Fruit fly (Drosophila melanogaster) whole organism, prepupa: ENCODE data around the gene CG7573.
A peak's percentile ranks its signal among the peaks of the same experiment; 100 is the strongest.

ENCODE experiments used
- CG10631 ChIP-seq: fragments of 200-800 bp; sonication (Bioruptor generic); optimal IDR thresholded peaks from 2 replicates; lab custom pipeline; 2016; ENCODE audit warnings: missing biosample characterization, missing genetic modification characterization
- CG10669 ChIP-seq: fragments of 200-800 bp; sonication (Bioruptor generic); optimal IDR thresholded peaks from 3 replicates; lab custom pipeline; 2018; ENCODE audit warnings: missing biosample characterization, mild to moderate bottlenecking, missing genetic modification characterization, moderate library complexity
- CG11294 ChIP-seq: fragments of 200-800 bp; sonication (Bioruptor generic); IDR thresholded peaks from 2 replicates; pipeline ENCODE4 v1.3.6; 2022; ENCODE audit warnings: missing biosample characterization, missing genetic modification characterization
- CG11902 ChIP-seq: fragments of 200-800 bp; sonication (Bioruptor generic); optimal IDR thresholded peaks from 3 replicates; lab custom pipeline; 2016; ENCODE audit warnings: missing biosample characterization, missing genetic modification characterization
- CG15336 ChIP-seq: fragments of 200-800 bp; sonication (Bioruptor generic); IDR thresholded peaks from 2 replicates; pipeline ENCODE4 v1.3.6; 2022; ENCODE audit warnings: missing biosample characterization, missing genetic modification characterization
- CG1621 ChIP-seq: fragments of 200-800 bp; sonication (Bioruptor generic); optimal IDR thresholded peaks from 3 replicates; lab custom pipeline; 2018; ENCODE audit warnings: missing biosample characterization, mild to moderate bottlenecking, missing genetic modification characterization
- CG31627 ChIP-seq: fragments of 200-800 bp; sonication (Bioruptor generic); optimal IDR thresholded peaks from 3 replicates; lab custom pipeline; 2016; ENCODE audit warnings: missing biosample characterization, missing genetic modification characterization
- CG34406 ChIP-seq: fragments of 200-800 bp; sonication (Bioruptor generic); optimal IDR thresholded peaks from 3 replicates; lab custom pipeline; 2016; ENCODE audit warnings: missing biosample characterization, missing genetic modification characterization
- CG6163 ChIP-seq: fragments of 200-800 bp; sonication (Bioruptor generic); IDR thresholded peaks from 3 replicates; pipeline ENCODE4 v1.3.6; 2022; ENCODE audit warnings: missing biosample characterization, missing genetic modification characterization
- CG6808 ChIP-seq: fragments of 200-800 bp; sonication (Bioruptor generic); optimal IDR thresholded peaks from 3 replicates; lab custom pipeline; 2017; ENCODE audit warnings: missing biosample characterization, missing genetic modification characterization, mild to moderate bottlenecking, moderate library complexity, missing genetic modification reagents
- CG8119 ChIP-seq: fragments of 200-800 bp; sonication (Bioruptor generic); IDR thresholded peaks from 3 replicates; pipeline ENCODE4 v1.3.6; 2022; ENCODE audit warnings: missing biosample characterization, missing genetic modification characterization
- CG9139 ChIP-seq: fragments of 200-800 bp; sonication (Bioruptor generic); optimal IDR thresholded peaks from 3 replicates; lab custom pipeline; 2017; ENCODE audit warnings: missing biosample characterization, mild to moderate bottlenecking, missing genetic modification characterization
- Eip78C ChIP-seq: fragments of 200-800 bp; sonication (Bioruptor generic); peaks from one replicate; lab custom pipeline; 2016; ENCODE audit warnings: missing biosample characterization, missing genetic modification characterization
- Ets21C ChIP-seq: fragments of 200-800 bp; sonication (Bioruptor generic); optimal IDR thresholded peaks from 3 replicates; lab custom pipeline; 2016; ENCODE audit warnings: missing biosample characterization, missing genetic modification characterization
- Ets96B ChIP-seq: fragments of 200-800 bp; optimal IDR thresholded peaks from 2 replicates; lab custom pipeline; 2019; ENCODE audit warnings: missing biosample characterization, mild to moderate bottlenecking, missing genetic modification characterization, moderate library complexity
- Hr4 ChIP-seq: fragments of 200-800 bp; sonication (Bioruptor generic); optimal IDR thresholded peaks from 3 replicates; lab custom pipeline; 2016; ENCODE audit warnings: missing biosample characterization, missing genetic modification characterization
- Met ChIP-seq: fragments of 200-800 bp; sonication (Bioruptor generic); optimal IDR thresholded peaks from 3 replicates; lab custom pipeline; 2016; ENCODE audit warnings: missing biosample characterization, missing genetic modification characterization
- Sox102F ChIP-seq: fragments of 200-800 bp; sonication (Bioruptor generic); optimal IDR thresholded peaks from 2 replicates; lab custom pipeline; 2016; ENCODE audit warnings: missing biosample characterization, mild to moderate bottlenecking, missing genetic modification characterization
- Sox14 ChIP-seq: fragments of 200-800 bp; sonication (Bioruptor generic); optimal IDR thresholded peaks from 3 replicates; lab custom pipeline; 2016; ENCODE audit warnings: missing biosample characterization, missing genetic modification characterization
- Sox15 ChIP-seq: fragments of 200-800 bp; sonication (Bioruptor generic); optimal IDR thresholded peaks from 3 replicates; lab custom pipeline; 2016; ENCODE audit warnings: missing biosample characterization, missing genetic modification characterization
- acj6 ChIP-seq: fragments of 200-800 bp; sonication (Bioruptor generic); optimal IDR thresholded peaks from 3 replicates; lab custom pipeline; 2016; ENCODE audit warnings: missing biosample characterization, missing genetic modification characterization
- dsx ChIP-seq: fragments of 200-800 bp; optimal IDR thresholded peaks from 3 replicates; lab custom pipeline; 2019; ENCODE audit warnings: missing biosample characterization, mild to moderate bottlenecking, missing genetic modification characterization, moderate library complexity; ENCODE audit not compliant: poor library complexity, severe bottlenecking
- eg ChIP-seq: fragments of 200-800 bp; sonication (Bioruptor generic); IDR thresholded peaks from 3 replicates; pipeline ENCODE4 v1.3.6; 2022; ENCODE audit warnings: missing biosample characterization, missing genetic modification characterization
- fd85E ChIP-seq: fragments of 200-800 bp; sonication (Bioruptor generic); optimal IDR thresholded peaks from 3 replicates; lab custom pipeline; 2016; ENCODE audit warnings: missing biosample characterization, missing genetic modification characterization
- fkh ChIP-seq: fragments of 200-800 bp; sonication (Bioruptor generic); optimal IDR thresholded peaks from 3 replicates; lab custom pipeline; 2017; ENCODE audit warnings: missing biosample characterization, mild to moderate bottlenecking, missing genetic modification characterization, moderate library complexity
- net ChIP-seq: fragments of 200-800 bp; sonication (Bioruptor generic); optimal IDR thresholded peaks from 3 replicates; lab custom pipeline; 2016; ENCODE audit warnings: missing biosample characterization, missing genetic modification characterization
- pdm3 ChIP-seq: fragments of 200-800 bp; sonication (Bioruptor generic); optimal IDR thresholded peaks from 3 replicates; lab custom pipeline; 2016; ENCODE audit warnings: missing biosample characterization, missing genetic modification characterization
- salr ChIP-seq, 2 experiments: fragments of 200-800 bp; sonication (Bioruptor generic); optimal IDR thresholded peaks; 3 replicates each; lab custom pipeline; 2016 to 2018; ENCODE audit warnings: missing biosample characterization in 2 of 2, missing genetic modification characterization in 2 of 2, mild to moderate bottlenecking in 1 of 2
- spab ChIP-seq: fragments of 200-800 bp; sonication (Bioruptor generic); optimal IDR thresholded peaks from 2 replicates; lab custom pipeline; 2017; ENCODE audit warnings: missing biosample characterization, mild to moderate bottlenecking, missing genetic modification characterization, missing genetic modification reagents

Gene CG7573

dm6 chr3L:11354298-11354757 is 42.8 kb downstream of the CG7573 start (continued):
- TF ChIP-seq Met (GFP tag; lab: Kevin White, UChicago) (peak; percentile 57), CG11902 (GFP tag; lab: Kevin White, UChicago) (no peak), CG9139 (peak; percentile 90), CG6163 (peak; percentile 92), CG11294 (GFP tag; lab: Robert Waterston, UW) (no peak), Sox102F (GFP tag; lab: Kevin White, UChicago) (peak; percentile 70), pdm3 (GFP tag; lab: Kevin White, UChicago) (peak; percentile 68), fd85E (peak; percentile 23), CG10631 (GFP tag; lab: Kevin White, UChicago) (peak; percentile 84), Sox15 (GFP tag; lab: Kevin White, UChicago) (no peak), CG8119 (GFP tag; lab: Robert Waterston, UW) (peak; percentile 49; the same call in 2 of the 3 replicates), fkh (peak; percentile 99), CG10669 (GFP tag; lab: Kevin White, UChicago) (peak; percentile 83), net (GFP tag; lab: Kevin White, UChicago) (peak; percentile 84), CG31627 (GFP tag; lab: Kevin White, UChicago) (peak; percentile 2)

- TF ChIP-seq salr (GFP tag; optimal IDR thresholded peaks at IDR 0.05; lab: Kevin White, UChicago), result no peak
- no peak for TF ChIP-seq CG6808 (GFP tag; lab: Kevin White, UChicago)
- TF ChIP-seq CG31627 (GFP tag; lab: Kevin White, UChicago), result no peak
- no peak for TF ChIP-seq eg (GFP tag; lab: Robert Waterston, UW)
- TF ChIP-seq spab, result no peak
- 0 out of 3 replicates have a peak, but pooled peaks have one; percentile 26 for TF ChIP-seq CG6163
- TF ChIP-seq CG10669 (GFP tag; lab: Kevin White, UChicago), result no peak
- TF ChIP-seq acj6 (GFP tag; lab: Kevin White, UChicago), result no peak
- no peak for TF ChIP-seq Hr4
- TF ChIP-seq CG15336 (GFP tag; lab: Robert Waterston, UW), result 0 out of 2 replicates have a peak, but pooled peaks have one; percentile 7
- no peak for TF ChIP-seq Ets21C (GFP tag; lab: Kevin White, UChicago)
- peak; percentile 9 for TF ChIP-seq Eip78C (GFP tag; lab: Kevin White, UChicago)
- peak; percentile 65 for TF ChIP-seq fkh
- TF ChIP-seq CG10631 (GFP tag; lab: Kevin White, UChicago), result no peak
Measured at dm6 chr3L:11355429-11356327, 44.1 kb downstream of the CG7573 start.

dm6 chr3L:11357059-11357458 is 45.5 kb downstream of the CG7573 start:
- TF ChIP-seq CG1621 (tag; lab: Kevin White, UChicago) (no peak), Hr4 (no peak), Ets96B (tag; lab: Kevin White, UChicago) (no peak), Sox14 (no peak)

- TF ChIP-seq CG1621 (tag; lab: Kevin White, UChicago), result peak; percentile 35
- no peak for TF ChIP-seq CG34406 (GFP tag; lab: Kevin White, UChicago)
- TF ChIP-seq CG6163, result peak; percentile 68
Measured at dm6 chr3L:11358733-11359132, 47.2 kb downstream of the CG7573 start.

- TF ChIP-seq dsx (GFP tag; lab: Kevin White, UChicago) (no peak), Eip78C (GFP tag; lab: Kevin White, UChicago) (no peak), CG6163 (peak; percentile 73; the same call in 2 of the 3 replicates), CG8119 (GFP tag; lab: Robert Waterston, UW) (no peak)
Measured at dm6 chr3L:11359596-11359995, 48.0 kb downstream of the CG7573 start.
